Worm (Caenorhabditis elegans) whole organism, L1 larva: ENCODE data around the gene F21C10.11.
A peak's percentile ranks its signal among the peaks of the same experiment; 100 is the strongest.

Experiments
- C16A3.4 ChIP-seq: fragments of 150-350 bp; optimal IDR thresholded peaks from 2 replicates; lab custom pipeline; 2014; ENCODE audit warnings: missing biosample characterization, missing genetic modification characterization
- C34B4.2 ChIP-seq: sonication (generic microtip); optimal IDR thresholded peaks from 2 replicates; lab custom pipeline; 2017; ENCODE audit warnings: mild to moderate bottlenecking, missing genetic modification characterization, missing compliant biosample characterization
- F16B12.6 ChIP-seq: fragments of 150-350 bp; optimal IDR thresholded peaks from 2 replicates; lab custom pipeline; 2014; ENCODE audit warnings: missing biosample characterization, missing genetic modification characterization
- ama-1 ChIP-seq: fragments of 150-350 bp; optimal IDR thresholded peaks from 2 replicates; lab custom pipeline; 2014
- blmp-1 ChIP-seq: fragments of 150-350 bp; optimal IDR thresholded peaks from 2 replicates; lab custom pipeline; 2014; ENCODE audit warnings: missing biosample characterization, missing genetic modification characterization
- ceh-63 ChIP-seq: fragments of 200-800 bp; sonication (Bioruptor generic); optimal IDR thresholded peaks from 2 replicates; lab custom pipeline; 2018; ENCODE audit warnings: mild to moderate bottlenecking, missing genetic modification characterization, missing compliant biosample characterization
- ceh-8 ChIP-seq: fragments of 200-800 bp; sonication (Bioruptor generic); optimal IDR thresholded peaks from 2 replicates; lab custom pipeline; 2018; ENCODE audit warnings: mild to moderate bottlenecking, missing genetic modification characterization, moderate library complexity, missing compliant biosample characterization
- ceh-82 ChIP-seq, 3 experiments: fragments of 150-350 bp in 1 of 3; sonication (generic microtip) in 2 of 3; optimal IDR thresholded peaks; 2 replicates each; lab custom pipeline; 2014 to 2017; ENCODE audit warnings: missing biosample characterization in 3 of 3, missing genetic modification characterization in 3 of 3
- dsc-1 ChIP-seq: sonication (generic microtip); optimal IDR thresholded peaks from 2 replicates; lab custom pipeline; 2016; ENCODE audit warnings: mild to moderate bottlenecking, missing genetic modification characterization, missing compliant biosample characterization
- efl-1 ChIP-seq, 4 experiments: fragments of 150-350 bp; optimal IDR thresholded peaks in 3 of 4; peaks in 1 of 4; 1 replicate in 1 of 4; 2 replicates in 3 of 4; lab custom pipeline; 2014; ENCODE audit warnings: missing biosample characterization in 2 of 4, missing genetic modification characterization in 2 of 4, missing genetic modification reagents in 2 of 4
- efl-3 ChIP-seq: fragments of 200-800 bp; sonication (Bioruptor generic); optimal IDR thresholded peaks from 2 replicates; lab custom pipeline; 2018; ENCODE audit warnings: mild to moderate bottlenecking, missing genetic modification characterization, missing compliant biosample characterization
- egl-13 ChIP-seq: sonication (generic microtip); optimal IDR thresholded peaks from 2 replicates; lab custom pipeline; 2016; ENCODE audit warnings: missing genotype, missing genetic modification reagents, missing genetic modification characterization, missing compliant biosample characterization
- egl-27 ChIP-seq, 2 experiments: fragments of 150-350 bp in 1 of 2; sonication (generic microtip); optimal IDR thresholded peaks; 3 replicates each; lab custom pipeline; 2017 to 2018; ENCODE audit warnings: missing biosample characterization in 2 of 2, missing genetic modification characterization in 2 of 2, missing genetic modification reagents in 2 of 2
- elt-2 ChIP-seq: sonication (generic microtip); optimal IDR thresholded peaks from 2 replicates; lab custom pipeline; 2016; ENCODE audit warnings: missing genetic modification characterization, mild to moderate bottlenecking, inconsistent platforms, missing compliant biosample characterization, missing genetic modification reagents
- elt-3 ChIP-seq, 6 experiments: fragments of 150-350 bp in 1 of 6; sonication (generic microtip); optimal IDR thresholded peaks; 2 replicates each; lab custom pipeline; 2017 to 2018; ENCODE audit warnings: missing biosample characterization in 6 of 6, missing genetic modification characterization in 6 of 6, inconsistent platforms in 1 of 6
- fkh-8 ChIP-seq: sonication (generic microtip); optimal IDR thresholded peaks from 2 replicates; lab custom pipeline; 2016; ENCODE audit warnings: mild to moderate bottlenecking, missing genetic modification characterization, missing compliant biosample characterization
- fos-1 ChIP-seq: fragments of 150-350 bp; optimal IDR thresholded peaks from 2 replicates; lab custom pipeline; 2014; ENCODE audit warnings: missing biosample characterization, missing genetic modification characterization
- jun-1 ChIP-seq: fragments of 150-350 bp; optimal IDR thresholded peaks from 2 replicates; lab custom pipeline; 2014; ENCODE audit warnings: missing biosample characterization, missing genetic modification reagents, missing genetic modification characterization
- lin-13 ChIP-seq: fragments of 150-350 bp; optimal IDR thresholded peaks from 2 replicates; lab custom pipeline; 2014; ENCODE audit warnings: missing biosample characterization, missing genetic modification reagents, missing genetic modification characterization
- lin-14 ChIP-seq: fragments of 200-800 bp; sonication (Bioruptor generic); optimal IDR thresholded peaks from 2 replicates; lab custom pipeline; 2018; ENCODE audit warnings: mild to moderate bottlenecking, missing genetic modification characterization, moderate library complexity, missing compliant biosample characterization
- lin-35 ChIP-seq, 2 experiments: fragments of 150-350 bp; optimal IDR thresholded peaks; 2 replicates each; lab custom pipeline; 2014; ENCODE audit warnings: missing biosample characterization in 2 of 2, missing genetic modification characterization in 2 of 2, missing genetic modification reagents in 2 of 2
- lsy-2 ChIP-seq, 2 experiments: fragments of 150-350 bp; optimal IDR thresholded peaks; 2 replicates each; lab custom pipeline; 2014; ENCODE audit warnings: missing biosample characterization in 2 of 2, missing genetic modification characterization in 2 of 2
- mdl-1 ChIP-seq, 2 experiments: fragments of 150-350 bp; optimal IDR thresholded peaks; 2 replicates each; lab custom pipeline; 2014 to 2017; ENCODE audit warnings: missing biosample characterization in 2 of 2, missing genetic modification characterization in 2 of 2, inconsistent platforms in 1 of 2
- nhr-19 ChIP-seq: fragments of 200-800 bp; sonication (Bioruptor generic); conservative IDR thresholded peaks from 2 replicates; pipeline ENCODE4 v1.3.6; 2022; ENCODE audit warnings: missing genetic modification characterization, missing compliant biosample characterization
- nhr-20 ChIP-seq: sonication (generic microtip); optimal IDR thresholded peaks from 2 replicates; lab custom pipeline; 2016; ENCODE audit warnings: mild to moderate bottlenecking, missing genetic modification characterization, missing compliant biosample characterization
- nhr-237 ChIP-seq: fragments of 150-350 bp; optimal IDR thresholded peaks from 2 replicates; lab custom pipeline; 2014; ENCODE audit warnings: missing biosample characterization, missing genetic modification characterization
- nhr-47 ChIP-seq: sonication (generic microtip); optimal IDR thresholded peaks from 2 replicates; lab custom pipeline; 2016; ENCODE audit warnings: mild to moderate bottlenecking, missing genetic modification characterization, moderate library complexity, missing compliant biosample characterization
- nhr-71 ChIP-seq: sonication (generic microtip); optimal IDR thresholded peaks from 2 replicates; lab custom pipeline; 2016; ENCODE audit warnings: mild to moderate bottlenecking, missing genetic modification characterization, moderate library complexity, missing compliant biosample characterization
- nhr-77 ChIP-seq: fragments of 150-350 bp; optimal IDR thresholded peaks from 2 replicates; lab custom pipeline; 2014; ENCODE audit warnings: missing biosample characterization, missing genetic modification characterization
- nhr-85 ChIP-seq: sonication (generic microtip); peaks from one replicate; lab custom pipeline; 2016; ENCODE audit warnings: missing genetic modification characterization, inconsistent platforms, missing compliant biosample characterization
- nhr-90 ChIP-seq: sonication (generic microtip); optimal IDR thresholded peaks from 2 replicates; lab custom pipeline; 2016; ENCODE audit warnings: mild to moderate bottlenecking, missing genetic modification characterization, missing compliant biosample characterization; ENCODE audit not compliant: poor library complexity
- pag-3 ChIP-seq: sonication (generic microtip); optimal IDR thresholded peaks from 2 replicates; lab custom pipeline; 2017; ENCODE audit warnings: missing genetic modification characterization, mild to moderate bottlenecking, missing compliant biosample characterization, antibody characterized with exemption, borderline replicate concordance; ENCODE audit not compliant: insufficient read depth
- pqm-1 ChIP-seq: sonication (generic microtip); optimal IDR thresholded peaks from 3 replicates; lab custom pipeline; 2017; ENCODE audit warnings: missing biosample characterization, missing genetic modification characterization
- rnt-1 ChIP-seq: sonication (generic microtip); optimal IDR thresholded peaks from 2 replicates; lab custom pipeline; 2016; ENCODE audit warnings: mild to moderate bottlenecking, missing genetic modification characterization, moderate library complexity, missing compliant biosample characterization
- skn-1 ChIP-seq: fragments of 150-350 bp; optimal IDR thresholded peaks from 2 replicates; lab custom pipeline; 2014; ENCODE audit warnings: missing biosample characterization, missing genetic modification characterization
- snpc-4 ChIP-seq: fragments of 150-350 bp; optimal IDR thresholded peaks from 2 replicates; lab custom pipeline; 2014; ENCODE audit warnings: missing biosample characterization, missing genetic modification characterization
- sup-37 ChIP-seq: fragments of 200-800 bp; sonication (Bioruptor generic); optimal IDR thresholded peaks from 2 replicates; lab custom pipeline; 2018; ENCODE audit warnings: mild to moderate bottlenecking, missing genetic modification characterization, missing compliant biosample characterization
- tbx-2 ChIP-seq: sonication (generic microtip); optimal IDR thresholded peaks from 2 replicates; lab custom pipeline; 2016; ENCODE audit warnings: missing genetic modification characterization, missing compliant biosample characterization
- tlp-1 ChIP-seq: fragments of 150-350 bp; optimal IDR thresholded peaks from 2 replicates; lab custom pipeline; 2014; ENCODE audit warnings: missing biosample characterization, missing genetic modification characterization
- unc-130 ChIP-seq: fragments of 150-350 bp; optimal IDR thresholded peaks from 2 replicates; lab custom pipeline; 2017; ENCODE audit warnings: missing biosample characterization, missing genetic modification characterization, inconsistent platforms
- ztf-4 ChIP-seq: fragments of 150-350 bp; optimal IDR thresholded peaks from 2 replicates; lab custom pipeline; 2014; ENCODE audit warnings: missing biosample characterization, missing genetic modification characterization

F21C10.11 gene

DNA sequence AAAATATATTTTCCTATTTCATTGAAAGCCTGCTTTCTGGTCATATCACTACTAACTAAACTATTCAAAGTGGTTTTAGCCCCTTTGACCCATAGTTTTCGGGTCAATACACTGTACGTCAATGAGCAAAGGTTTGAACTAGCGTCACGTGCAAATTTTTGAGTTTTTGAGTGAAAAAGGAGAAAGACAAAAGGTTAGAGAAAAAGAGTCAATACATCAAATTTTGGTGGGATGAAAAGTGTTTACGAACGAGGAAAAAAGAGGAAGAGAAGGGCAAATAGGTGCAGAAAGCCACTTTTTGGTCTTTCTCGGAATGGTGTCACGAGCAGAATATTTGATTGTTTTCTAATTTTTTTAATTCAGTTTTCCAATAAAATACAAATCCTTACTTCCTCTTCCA is 47.5 kb upstream of the F21C10.11 start:
- TF ChIP-seq lin-35 (GFP tag; optimal IDR thresholded peaks at IDR 0.05; lab: Kevin White, UChicago) (peak in 1 of 2 experiments; percentile 16), fkh-8 (tag; lab: Kevin White, UChicago) (peak; percentile 42), dsc-1 (tag; lab: Kevin White, UChicago) (peak; percentile 7), lin-14 (GFP tag; lab: Kevin White, UChicago) (peak; percentile 44), mdl-1 (tag; optimal IDR thresholded peaks at IDR 0.05; lab: Kevin White, UChicago) (peak in 1 of 2 experiments; percentile 68), nhr-90 (tag; lab: Kevin White, UChicago) (peak; percentile 38), lin-13 (GFP tag; lab: Kevin White, UChicago) (peak; percentile 18), nhr-47 (peak; percentile 47), efl-1 (optimal IDR thresholded peaks at IDR 0.05; lab: Kevin White, UChicago) (no peak), efl-1 (GFP tag; optimal IDR thresholded peaks at IDR 0.05 in 1 of 2; lab: Kevin White, UChicago) (peak in 1 of 2 experiments; percentile 87), ceh-63 (GFP tag; lab: Kevin White, UChicago) (no peak), snpc-4 (tag; lab: Kevin White, UChicago) (no peak), nhr-77 (peak; percentile 34), lsy-2 (tag; optimal IDR thresholded peaks at IDR 0.05; lab: Kevin White, UChicago) (peak; percentile 4 to 35), F16B12.6 (tag; lab: Kevin White, UChicago) (no peak), nhr-237 (tag; lab: Kevin White, UChicago) (no peak), nhr-71 (peak; percentile 53), nhr-19 (GFP tag; lab: Robert Waterston, UW) (peak; percentile 33; the same call in 1 of the 2 replicates), ceh-82 (tag; optimal IDR thresholded peaks at IDR 0.05; lab: Kevin White, UChicago) (no peak), egl-27 (tag; optimal IDR thresholded peaks at IDR 0.05; lab: Kevin White, UChicago) (no peak), elt-2 (peak; percentile 15), nhr-20 (tag; lab: Kevin White, UChicago) (peak; percentile 46), pag-3 (tag; lab: Kevin White, UChicago) (no peak), ztf-4 (tag; lab: Kevin White, UChicago) (no peak)
- TF ChIP-seq, all 84 proteins: peak for 15

DNA sequence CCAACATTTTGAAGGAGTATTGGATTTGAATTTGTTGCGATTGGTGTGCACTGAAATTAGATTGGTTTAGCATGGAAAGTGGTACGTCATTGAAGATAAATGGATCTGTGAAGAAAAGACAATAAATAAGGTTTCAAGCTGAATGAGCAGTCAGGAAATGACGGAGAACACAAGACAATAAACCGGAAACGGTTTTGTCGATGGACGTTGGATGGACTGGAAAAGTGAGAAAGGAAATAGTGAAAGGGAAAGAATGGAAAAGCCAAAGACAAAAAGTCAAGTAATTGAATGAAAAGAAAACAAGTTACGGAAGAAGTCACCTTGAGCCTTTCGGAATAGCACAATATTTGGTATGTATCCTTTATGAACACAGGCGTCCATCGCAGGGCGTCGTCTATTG is 47.0 kb upstream of the F21C10.11 start, which contains the start of gene T27E4.7:
Gene T27E4.7, minus strand, starts transcription at position 50 of the 400 bp plus-strand sequence.
- no peak for TF ChIP-seq efl-1 (optimal IDR thresholded peaks at IDR 0.05; lab: Kevin White, UChicago)
- peak in 1 of 2 experiments; percentile 86 for TF ChIP-seq efl-1 (GFP tag; optimal IDR thresholded peaks at IDR 0.05 in 1 of 2; lab: Kevin White, UChicago)
- no peak for TF ChIP-seq tlp-1
- TF ChIP-seq, all 84 proteins: peak for 1

DNA sequence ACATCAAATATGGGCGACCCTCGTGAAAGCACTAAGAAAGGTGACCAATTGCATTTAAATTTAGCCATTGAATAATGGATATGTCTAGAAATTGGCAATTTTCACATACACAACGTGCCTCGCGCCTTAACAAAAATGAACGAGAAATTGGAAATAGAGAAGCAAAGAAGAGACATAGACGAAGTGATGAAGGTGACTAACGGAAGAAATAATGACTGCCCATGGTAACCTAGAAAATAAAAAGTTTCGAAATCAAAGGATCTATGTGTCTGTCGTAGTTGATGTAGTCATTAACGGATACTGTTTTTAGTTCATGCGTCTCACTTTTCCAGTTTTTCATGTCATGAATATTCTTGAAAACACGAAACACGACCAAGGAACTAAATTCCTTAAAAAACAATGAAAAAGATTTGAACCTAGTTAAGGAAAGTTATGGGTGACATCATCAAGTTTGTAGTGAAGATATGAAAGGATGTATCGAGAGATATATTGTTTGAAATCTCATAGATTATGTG is 45.2 kb upstream of the F21C10.11 start:
- TF ChIP-seq nhr-71 (no peak), nhr-85 (peak; percentile 90), efl-1 (optimal IDR thresholded peaks at IDR 0.05; lab: Kevin White, UChicago) (no peak), efl-1 (GFP tag; optimal IDR thresholded peaks at IDR 0.05 in 1 of 2; lab: Kevin White, UChicago) (peak in 1 of 2 experiments; percentile 73), fos-1 (tag; lab: Kevin White, UChicago) (peak; percentile 3), ceh-8 (GFP tag; lab: Kevin White, UChicago) (no peak), lin-14 (GFP tag; lab: Kevin White, UChicago) (peak; percentile 32), blmp-1 (peak; percentile 25)

DNA sequence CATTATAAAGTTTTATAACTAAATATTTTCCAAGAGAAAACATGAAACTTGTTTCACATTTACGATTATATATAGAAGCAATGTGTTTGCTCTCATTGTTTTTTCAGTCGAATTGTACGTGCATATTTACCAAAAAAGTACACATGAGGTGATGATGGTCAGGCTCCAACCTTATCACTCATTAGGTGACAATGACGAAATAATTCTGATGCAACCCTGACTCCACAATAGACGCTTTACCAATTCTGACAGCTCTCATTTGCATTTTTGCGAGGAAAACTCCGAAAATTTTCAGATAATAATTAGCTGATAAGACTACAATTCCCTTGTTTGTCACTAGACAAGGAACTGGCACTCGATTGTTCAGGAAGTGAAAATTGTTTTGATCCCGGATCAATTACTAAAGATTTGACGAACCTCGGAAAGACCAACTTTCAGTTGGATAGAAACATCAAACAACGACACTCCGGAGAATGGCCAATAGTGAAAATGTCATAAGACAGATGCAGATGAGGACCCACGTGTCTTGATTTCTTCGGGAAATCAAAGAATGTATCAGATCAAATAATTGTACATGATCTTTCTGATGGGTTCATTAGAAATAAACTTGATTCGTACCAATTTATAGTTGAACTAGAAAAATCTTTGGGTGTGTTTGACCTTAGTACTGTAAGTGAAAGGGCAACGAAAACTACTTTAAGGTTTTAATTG is 44.3 kb upstream of the F21C10.11 start:
- TF ChIP-seq skn-1 (tag; lab: Kevin White, UChicago) = peak; percentile 22
- TF ChIP-seq snpc-4 (tag; lab: Kevin White, UChicago) = no peak
- no peak for TF ChIP-seq egl-13 (tag; lab: Kevin White, UChicago)
- TF ChIP-seq lin-13 (GFP tag; lab: Kevin White, UChicago) = no peak
- peak; percentile 9 for TF ChIP-seq tbx-2 (tag; lab: Kevin White, UChicago)
- no peak for TF ChIP-seq dsc-1 (tag; lab: Kevin White, UChicago)
- TF ChIP-seq lin-14 (GFP tag; lab: Kevin White, UChicago) = peak; percentile 35
- peak; percentile 26 for TF ChIP-seq jun-1 (tag; lab: Kevin White, UChicago)
- TF ChIP-seq elt-3 (tag; optimal IDR thresholded peaks at IDR 0.05; lab: Kevin White, UChicago) = peak in 1 of 6 experiments; percentile 69
- TF ChIP-seq blmp-1 = peak; percentile 87
- TF ChIP-seq C16A3.4 (tag; lab: Kevin White, UChicago) = no peak
- TF ChIP-seq nhr-90 (tag; lab: Kevin White, UChicago) = peak; percentile 1
- TF ChIP-seq nhr-77 = no peak
- TF ChIP-seq sup-37 (GFP tag; lab: Kevin White, UChicago) = no peak
- TF ChIP-seq lin-35 (GFP tag; optimal IDR thresholded peaks at IDR 0.05; lab: Kevin White, UChicago) = peak in 1 of 2 experiments; percentile 70
- TF ChIP-seq pqm-1 = no peak
- peak in 1 of 2 experiments; percentile 45 for TF ChIP-seq mdl-1 (tag; optimal IDR thresholded peaks at IDR 0.05; lab: Kevin White, UChicago)
- no peak for TF ChIP-seq rnt-1 (tag; lab: Kevin White, UChicago)
- peak; percentile 61 for TF ChIP-seq nhr-19 (GFP tag; lab: Robert Waterston, UW)
- peak; percentile 75 for TF ChIP-seq elt-2
- no peak for TF ChIP-seq ama-1 (lab: Kevin White, UChicago)
- TF ChIP-seq nhr-85 = peak; percentile 78
- no peak for TF ChIP-seq efl-3 (GFP tag; lab: Kevin White, UChicago)
- no peak for TF ChIP-seq C34B4.2 (tag; lab: Kevin White, UChicago)
- peak; percentile 19 for TF ChIP-seq unc-130 (tag; lab: Kevin White, UChicago)
